Worm (Caenorhabditis elegans) whole organism, L4/young adult: Measurements from ENCODE around the gene C36A4.11.

Experiments used
- dao-5 ChIP-seq: sonication (generic microtip); optimal IDR thresholded peaks from 2 replicates; lab custom pipeline; 2016; ENCODE audit warnings: missing genotype, missing genetic modification characterization, moderate library complexity, missing compliant biosample characterization
- him-1 ChIP-seq: sonication (generic microtip); optimal IDR thresholded peaks from 2 replicates; lab custom pipeline; 2016; ENCODE audit warnings: missing genotype, missing genetic modification reagents, missing genetic modification characterization, missing compliant biosample characterization

- TF ChIP-seq dao-5 (tag; lab: Kevin White, UChicago) (no peak), him-1 (tag; lab: Kevin White, UChicago) (no peak)
Observed at ce11 chrIII:3871763-3872486, 31.5 kb downstream of the C36A4.11 start.
